Worm (Caenorhabditis elegans): ENCODE measurements around the gene pals-17.

- TF ChIP-seq nhr-76 (tag; optimal IDR thresholded peaks at IDR 0.05): no peak
- no peak for TF ChIP-seq unc-39 (tag; optimal IDR thresholded peaks at IDR 0.05)
Measured at ce11 chrIII:1380535-1381274, 10.9 kb downstream of the pals-17 start, which contains the start of the genes pals-21 and Y82E9BR.6.

Data from whole organism, mixed stage, embryonic.